Worm (Caenorhabditis elegans): ENCODE data around the gene bath-30.

The bath-30 gene

DNA sequence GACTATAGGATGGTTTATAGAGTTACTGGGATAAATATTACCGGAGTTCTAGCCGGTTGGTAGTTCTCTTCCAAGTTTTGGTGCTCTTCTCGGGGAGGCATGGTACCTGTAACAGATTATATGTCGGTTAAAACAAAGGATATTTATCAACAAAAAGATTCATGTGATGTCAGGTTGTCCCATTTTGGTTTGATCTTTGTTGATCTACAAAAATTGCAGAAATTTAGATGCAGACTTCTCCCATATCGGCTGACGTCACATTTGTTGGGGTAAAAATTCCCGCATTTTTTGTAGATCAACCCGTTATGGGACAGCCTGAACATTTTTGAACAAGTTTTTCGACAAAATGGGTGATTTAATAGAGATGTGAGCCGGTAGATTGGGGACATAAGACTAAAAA lies 21.9 kb upstream of the bath-30 start, which contains the start of gene Y49F6C.7:
Gene Y49F6C.7 (minus strand): TSS at position 101 of the 400 bp plus-strand sequence.
- no peak for TF ChIP-seq nhr-12 (tag; optimal IDR thresholded peaks at IDR 0.05)
- no peak for TF ChIP-seq Y116A8C.19 (tag; optimal IDR thresholded peaks at IDR 0.05; ENCODE audit: borderline replicate concordance)
- TF ChIP-seq C04F5.9 (tag; optimal IDR thresholded peaks at IDR 0.05), result no peak
- no peak for TF ChIP-seq dpl-1 (GFP tag; optimal IDR thresholded peaks at IDR 0.05)
- no peak for TF ChIP-seq unc-30 (tag; optimal IDR thresholded peaks at IDR 0.05)
- TF ChIP-seq fkh-10 (GFP tag; optimal IDR thresholded peaks at IDR 0.05), result no peak
- TF ChIP-seq ceh-63 (GFP tag; optimal IDR thresholded peaks at IDR 0.05), result no peak
- no peak for TF ChIP-seq tlp-1 (tag; optimal IDR thresholded peaks at IDR 0.05)
- TF ChIP-seq blmp-1 (tag; optimal IDR thresholded peaks at IDR 0.05), result no peak
- TF ChIP-seq C34B4.2 (tag; optimal IDR thresholded peaks at IDR 0.05), result no peak
- TF ChIP-seq snpc-4 (tag; optimal IDR thresholded peaks at IDR 0.05), result no peak
- no peak for TF ChIP-seq egl-27 (tag; optimal IDR thresholded peaks at IDR 0.05)
- TF ChIP-seq C16A3.4 (tag; optimal IDR thresholded peaks at IDR 0.05), result no peak
- TF ChIP-seq mef-2 (tag; optimal IDR thresholded peaks at IDR 0.05), result no peak
- no peak for TF ChIP-seq ceh-90 (tag; optimal IDR thresholded peaks at IDR 0.05)
- TF ChIP-seq nhr-76 (tag; optimal IDR thresholded peaks at IDR 0.05), result no peak

DNA sequence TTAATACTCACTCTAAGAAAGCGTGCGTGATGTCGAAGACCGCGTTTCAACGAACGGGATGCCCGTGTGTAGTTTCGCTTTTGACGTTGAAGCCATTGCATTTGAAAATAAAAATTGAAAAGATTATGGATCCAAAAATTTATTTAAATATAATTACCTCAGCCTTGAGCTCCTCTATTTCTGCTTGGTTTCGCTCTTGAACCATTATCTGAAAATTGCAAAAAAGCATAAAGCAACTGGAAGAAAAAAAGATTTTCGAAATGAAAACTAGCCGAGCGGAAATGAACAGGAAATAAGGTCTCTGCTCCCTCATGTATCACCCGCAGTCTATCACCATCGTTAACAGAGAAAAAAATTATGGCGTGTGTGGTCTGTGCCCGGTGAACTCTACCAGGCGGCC lies 20.9 kb upstream of the bath-30 start, which contains the start of gene Y49F6C.6:
Gene Y49F6C.6 (minus strand): TSS at position 101 of the 400 bp plus-strand sequence.
- no peak for TF ChIP-seq lir-3 (tag; optimal IDR thresholded peaks at IDR 0.05; ENCODE audit: poor library complexity)
- TF ChIP-seq sup-37 (GFP tag; optimal IDR thresholded peaks at IDR 0.05), result no peak
- TF ChIP-seq nhr-90 (tag; optimal IDR thresholded peaks at IDR 0.05; ENCODE audit: poor library complexity), result no peak
- TF ChIP-seq dpl-1 (GFP tag; optimal IDR thresholded peaks at IDR 0.05), result no peak
- TF ChIP-seq xbp-1 (tag; optimal IDR thresholded peaks at IDR 0.05), result no peak
- no peak for TF ChIP-seq alr-1 (tag; optimal IDR thresholded peaks at IDR 0.05; ENCODE audit: borderline replicate concordance)
- no peak for TF ChIP-seq mef-2 (tag; optimal IDR thresholded peaks at IDR 0.05)
- no peak for TF ChIP-seq C16A3.4 (tag; optimal IDR thresholded peaks at IDR 0.05)
- no peak for TF ChIP-seq sptf-1 (tag; optimal IDR thresholded peaks at IDR 0.05)
- TF ChIP-seq nhr-28 (tag; optimal IDR thresholded peaks at IDR 0.05), result no peak
- no peak for TF ChIP-seq elt-2 (tag; optimal IDR thresholded peaks at IDR 0.05)
- TF ChIP-seq hlh-17 (GFP tag; optimal IDR thresholded peaks at IDR 0.05; ENCODE audit: borderline replicate concordance), result no peak
- TF ChIP-seq lin-39 (tag; optimal IDR thresholded peaks at IDR 0.05), result no peak
- TF ChIP-seq fkh-8 (tag; optimal IDR thresholded peaks at IDR 0.05), result no peak
- TF ChIP-seq swsn-7 (tag; optimal IDR thresholded peaks at IDR 0.05), result no peak
- TF ChIP-seq nhr-11 (tag; optimal IDR thresholded peaks at IDR 0.05), result no peak
- TF ChIP-seq nhr-76 (tag; optimal IDR thresholded peaks at IDR 0.05), result no peak
- TF ChIP-seq zip-4 (GFP tag; optimal IDR thresholded peaks at IDR 0.05), result no peak

DNA sequence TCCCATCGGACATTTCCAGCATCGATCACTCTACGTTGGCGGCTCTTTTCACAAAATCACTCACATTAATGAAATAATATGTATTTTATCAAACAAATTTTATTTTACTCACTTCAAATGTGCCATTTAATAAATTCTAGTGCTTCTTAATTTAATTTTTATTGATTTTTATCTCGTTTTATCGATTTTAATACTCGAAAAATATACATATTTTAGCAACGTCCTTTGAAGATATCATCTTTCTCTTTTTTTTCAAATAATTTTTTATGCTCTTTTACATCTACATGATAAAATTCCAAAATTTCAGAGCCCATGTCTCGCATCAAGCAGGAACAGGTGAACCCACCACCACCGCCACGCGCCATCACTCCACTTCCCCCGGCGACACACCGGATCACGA lies 12.7 kb upstream of the bath-30 start, which contains the start of the genes lido-14 and bath-27:
Gene lido-14 (plus strand): TSS at position 301 of the 400 bp plus-strand sequence.
Gene bath-27 (plus strand): TSS at position 306 of the 400 bp plus-strand sequence.
- TF ChIP-seq snpc-4 (tag; optimal IDR thresholded peaks at IDR 0.05), result no peak
- TF ChIP-seq mef-2 (tag; optimal IDR thresholded peaks at IDR 0.05), result no peak
- TF ChIP-seq elt-3 (tag; optimal IDR thresholded peaks at IDR 0.05), result no peak
- no peak for TF ChIP-seq vab-15 (tag; optimal IDR thresholded peaks at IDR 0.05)
- TF ChIP-seq lin-35 (GFP tag; optimal IDR thresholded peaks at IDR 0.05), result no peak
- TF ChIP-seq ztf-11 (tag; optimal IDR thresholded peaks at IDR 0.05), result no peak
- TF ChIP-seq snu-23 (GFP tag; optimal IDR thresholded peaks at IDR 0.05), result no peak
- TF ChIP-seq mep-1 (tag; optimal IDR thresholded peaks at IDR 0.05), result no peak
- TF ChIP-seq nhr-84 (tag; optimal IDR thresholded peaks at IDR 0.05), result no peak
- TF ChIP-seq lir-3 (tag; optimal IDR thresholded peaks at IDR 0.05; ENCODE audit: poor library complexity), result no peak
- no peak for TF ChIP-seq F16B12.6 (tag; optimal IDR thresholded peaks at IDR 0.05)
- no peak for TF ChIP-seq unc-30 (tag; optimal IDR thresholded peaks at IDR 0.05)
- TF ChIP-seq efl-1 (optimal IDR thresholded peaks at IDR 0.05), result no peak
- TF ChIP-seq efl-1 (GFP tag; optimal IDR thresholded peaks at IDR 0.05 in 1 of 2), result no peak
- TF ChIP-seq pag-3 (tag; optimal IDR thresholded peaks at IDR 0.05; ENCODE audit: borderline replicate concordance, insufficient read depth), result no peak
- no peak for TF ChIP-seq mdl-1 (tag; optimal IDR thresholded peaks at IDR 0.05)
- no peak for TF ChIP-seq nhr-11 (tag; optimal IDR thresholded peaks at IDR 0.05)
- TF ChIP-seq rnt-1 (tag; optimal IDR thresholded peaks at IDR 0.05), result no peak
- no peak for TF ChIP-seq nhr-12 (tag; optimal IDR thresholded peaks at IDR 0.05)
- no peak for TF ChIP-seq nhr-19 (GFP tag; conservative IDR thresholded peaks at IDR 0.05)
